Fruit fly (Drosophila melanogaster) whole organism, pupa: Measurements from ENCODE around the gene tex.

Experiments used
- CG10348 ChIP-seq: fragments of 200-800 bp; sonication (Bioruptor generic); IDR thresholded peaks from 2 replicates; pipeline ENCODE4 v1.3.6; 2022; ENCODE audit warnings: missing biosample characterization, missing genetic modification characterization
- CG15710 ChIP-seq: fragments of 200-800 bp; sonication (Bioruptor generic); optimal IDR thresholded peaks from 2 replicates; lab custom pipeline; 2018; ENCODE audit warnings: missing biosample characterization, mild to moderate bottlenecking, missing genetic modification characterization, moderate library complexity
- CG17806 ChIP-seq: fragments of 200-800 bp; sonication (Bioruptor generic); optimal IDR thresholded peaks from 2 replicates; lab custom pipeline; 2018; ENCODE audit warnings: missing biosample characterization, mild to moderate bottlenecking, missing genetic modification characterization, moderate library complexity
- CG4496 ChIP-seq: fragments of 200-800 bp; sonication (Bioruptor generic); IDR thresholded peaks from 3 replicates; pipeline ENCODE4 v1.3.6; 2022; ENCODE audit warnings: missing biosample characterization, missing genetic modification characterization
- CG8159 ChIP-seq: fragments of 200-800 bp; sonication (Bioruptor generic); optimal IDR thresholded peaks from 3 replicates; lab custom pipeline; 2018; ENCODE audit warnings: missing biosample characterization, mild to moderate bottlenecking, missing genetic modification characterization, moderate library complexity
- CG8301 ChIP-seq: fragments of 200-800 bp; sonication (Bioruptor generic); optimal IDR thresholded peaks from 2 replicates; lab custom pipeline; 2018; ENCODE audit warnings: missing biosample characterization, mild to moderate bottlenecking, missing genetic modification characterization
- Pif1A ChIP-seq: fragments of 200-800 bp; sonication (Bioruptor generic); optimal IDR thresholded peaks from 3 replicates; lab custom pipeline; 2016; ENCODE audit warnings: missing biosample characterization, missing genetic modification characterization
- Snoo ChIP-seq: fragments of 200-800 bp; sonication (Bioruptor generic); optimal IDR thresholded peaks from 3 replicates; lab custom pipeline; 2017; ENCODE audit warnings: missing biosample characterization, mild to moderate bottlenecking, missing genetic modification characterization, inconsistent platforms
- fd96Ca ChIP-seq: fragments of 200-800 bp; sonication (Bioruptor generic); IDR thresholded peaks from 3 replicates; pipeline ENCODE4 v1.3.6; 2022; ENCODE audit warnings: missing biosample characterization, missing genetic modification characterization

DNA sequence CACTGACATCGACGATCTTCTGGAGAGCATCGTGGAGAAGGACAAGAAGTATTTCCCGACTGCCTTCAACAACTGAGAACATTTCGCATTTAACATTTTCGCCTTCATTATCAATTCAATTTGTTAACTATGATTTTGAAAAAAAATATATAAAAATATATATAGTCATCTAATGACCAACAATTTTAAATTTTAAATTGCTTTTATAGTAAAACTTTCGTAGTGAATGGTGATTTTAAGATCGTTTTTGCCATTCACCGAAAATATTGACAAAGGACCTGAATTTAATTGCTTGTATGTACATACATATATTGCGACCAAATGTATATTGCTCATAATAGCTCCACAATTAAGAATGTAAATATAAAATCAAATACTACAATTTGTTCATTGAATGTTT lies 38.8 kb upstream of the tex start, which contains the start of gene CG7352:
- TF ChIP-seq fd96Ca (GFP tag; lab: Robert Waterston, UW) = no peak
- TF ChIP-seq CG10348 (GFP tag; lab: Robert Waterston, UW) = no peak
- no peak for TF ChIP-seq CG15710 (tag; lab: Kevin White, UChicago)
- no peak for TF ChIP-seq CG8159 (tag; lab: Kevin White, UChicago)
- no peak for TF ChIP-seq CG17806 (tag; lab: Kevin White, UChicago)
- TF ChIP-seq Pif1A (GFP tag; lab: Kevin White, UChicago) = no peak
- TF ChIP-seq CG8301 (tag; lab: Kevin White, UChicago) = no peak
- no peak for TF ChIP-seq CG4496 (GFP tag; lab: Robert Waterston, UW)
- TF ChIP-seq Snoo = no peak
